Fruit fly (Drosophila melanogaster) whole organism, pupa: ENCODE results near the gene RhoGEF4.
A peak's percentile ranks its signal among the peaks of the same experiment; 100 is the strongest.

ENCODE experiments used
- CG10348 ChIP-seq: fragments of 200-800 bp; sonication (Bioruptor generic); IDR thresholded peaks from 2 replicates; pipeline ENCODE4 v1.3.6; 2022; ENCODE audit warnings: missing biosample characterization, missing genetic modification characterization
- CG12605 ChIP-seq: fragments of 200-800 bp; sonication (Bioruptor generic); IDR thresholded peaks from 2 replicates; pipeline ENCODE4 v1.3.6; 2022; ENCODE audit warnings: missing biosample characterization, missing genetic modification characterization
- CG13204 ChIP-seq: fragments of 200-800 bp; sonication (Bioruptor generic); optimal IDR thresholded peaks from 2 replicates; lab custom pipeline; 2018; ENCODE audit warnings: missing biosample characterization, mild to moderate bottlenecking, missing genetic modification characterization, moderate library complexity
- CG14655 ChIP-seq: fragments of 200-800 bp; sonication (Bioruptor generic); optimal IDR thresholded peaks from 3 replicates; lab custom pipeline; 2017; ENCODE audit warnings: mild to moderate bottlenecking, missing biosample characterization, missing genetic modification reagents, missing genetic modification characterization
- CG15710 ChIP-seq: fragments of 200-800 bp; sonication (Bioruptor generic); optimal IDR thresholded peaks from 2 replicates; lab custom pipeline; 2018; ENCODE audit warnings: missing biosample characterization, mild to moderate bottlenecking, missing genetic modification characterization, moderate library complexity
- CG17806 ChIP-seq: fragments of 200-800 bp; sonication (Bioruptor generic); optimal IDR thresholded peaks from 2 replicates; lab custom pipeline; 2018; ENCODE audit warnings: missing biosample characterization, mild to moderate bottlenecking, missing genetic modification characterization, moderate library complexity
- CG32121 ChIP-seq: fragments of 200-800 bp; sonication (Bioruptor generic); IDR thresholded peaks from 2 replicates; pipeline ENCODE4 v1.3.6; 2022; ENCODE audit warnings: missing biosample characterization, missing genetic modification characterization
- CG34367 ChIP-seq: fragments of 200-800 bp; sonication (Bioruptor generic); optimal IDR thresholded peaks from 2 replicates; lab custom pipeline; 2018; ENCODE audit warnings: missing biosample characterization, mild to moderate bottlenecking, missing genetic modification characterization
- CG4496 ChIP-seq: fragments of 200-800 bp; sonication (Bioruptor generic); IDR thresholded peaks from 3 replicates; pipeline ENCODE4 v1.3.6; 2022; ENCODE audit warnings: missing biosample characterization, missing genetic modification characterization
- CG8159 ChIP-seq: fragments of 200-800 bp; sonication (Bioruptor generic); optimal IDR thresholded peaks from 3 replicates; lab custom pipeline; 2018; ENCODE audit warnings: missing biosample characterization, mild to moderate bottlenecking, missing genetic modification characterization, moderate library complexity
- CG8301 ChIP-seq: fragments of 200-800 bp; sonication (Bioruptor generic); optimal IDR thresholded peaks from 2 replicates; lab custom pipeline; 2018; ENCODE audit warnings: missing biosample characterization, mild to moderate bottlenecking, missing genetic modification characterization
- CG9948 ChIP-seq: fragments of 200-800 bp; sonication (Bioruptor generic); optimal IDR thresholded peaks from 2 replicates; lab custom pipeline; 2018; ENCODE audit warnings: missing biosample characterization, mild to moderate bottlenecking, missing genetic modification characterization, moderate library complexity
- D1 ChIP-seq: fragments of 200-800 bp; sonication (Bioruptor generic); optimal IDR thresholded peaks from 2 replicates; lab custom pipeline; 2018; ENCODE audit warnings: missing biosample characterization, mild to moderate bottlenecking, missing genetic modification characterization, moderate library complexity
- EcR ChIP-seq: fragments of 200-800 bp; sonication (Bioruptor generic); optimal IDR thresholded peaks from 3 replicates; lab custom pipeline; 2019; ENCODE audit warnings: missing biosample characterization, missing genetic modification characterization, mild to moderate bottlenecking, moderate library complexity, missing genetic modification reagents
- Ets98B ChIP-seq: fragments of 200-800 bp; sonication (Bioruptor generic); IDR thresholded peaks from 2 replicates; pipeline ENCODE4 v1.3.6; 2022; ENCODE audit warnings: missing biosample characterization, missing genetic modification characterization
- Pif1A ChIP-seq: fragments of 200-800 bp; sonication (Bioruptor generic); optimal IDR thresholded peaks from 3 replicates; lab custom pipeline; 2016; ENCODE audit warnings: missing biosample characterization, missing genetic modification characterization
- Pif1B ChIP-seq: fragments of 200-800 bp; sonication (Bioruptor generic); optimal IDR thresholded peaks from 3 replicates; lab custom pipeline; 2016; ENCODE audit warnings: missing biosample characterization, missing genetic modification characterization
- Snoo ChIP-seq: fragments of 200-800 bp; sonication (Bioruptor generic); optimal IDR thresholded peaks from 3 replicates; lab custom pipeline; 2017; ENCODE audit warnings: missing biosample characterization, mild to moderate bottlenecking, missing genetic modification characterization, inconsistent platforms
- fd96Ca ChIP-seq: fragments of 200-800 bp; sonication (Bioruptor generic); IDR thresholded peaks from 3 replicates; pipeline ENCODE4 v1.3.6; 2022; ENCODE audit warnings: missing biosample characterization, missing genetic modification characterization
- gl ChIP-seq: fragments of 200-800 bp; sonication (Bioruptor generic); optimal IDR thresholded peaks from 2 replicates; lab custom pipeline; 2018; ENCODE audit warnings: missing biosample characterization, mild to moderate bottlenecking, missing genetic modification characterization
- rn ChIP-seq: fragments of 200-800 bp; sonication (Bioruptor generic); IDR thresholded peaks from 2 replicates; pipeline ENCODE4 v1.3.6; 2022; ENCODE audit warnings: missing biosample characterization, missing genetic modification characterization

The RhoGEF4 gene

DNA sequence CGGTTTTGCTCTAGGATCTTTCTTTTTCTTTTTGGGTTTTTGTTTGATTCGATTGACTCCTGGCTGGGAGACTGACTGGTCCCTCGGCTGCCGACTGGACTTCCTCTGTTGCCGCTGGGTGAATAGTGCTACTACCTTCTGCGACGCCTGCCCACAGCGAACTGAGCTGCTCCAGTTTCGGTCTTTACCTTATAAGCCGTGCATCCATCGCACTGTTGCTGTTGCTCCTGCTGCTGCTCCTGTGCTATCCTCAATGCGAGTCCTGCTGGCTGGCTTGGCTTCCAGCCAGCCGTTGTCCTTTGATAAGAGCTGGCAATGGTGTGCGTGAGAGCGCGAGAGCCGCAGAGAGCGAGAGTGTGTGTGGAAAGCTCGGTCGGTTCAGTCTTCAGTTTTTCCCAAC lies 10.5 kb downstream of the RhoGEF4 start, which contains the start of gene unc-13-4A:
TSS of gene unc-13-4A (minus strand) at position 143 of the 400 bp plus-strand sequence.
- TF ChIP-seq CG14655 (GFP tag; lab: Kevin White, UChicago) (no peak), CG17806 (no peak), CG15710 (tag; lab: Kevin White, UChicago) (no peak), gl (tag; lab: Kevin White, UChicago) (no peak), Ets98B (no peak), CG12605 (no peak), Pif1A (no peak), CG13204 (no peak), CG32121 (GFP tag; lab: Robert Waterston, UW) (no peak), CG10348 (no peak), CG8301 (tag; lab: Kevin White, UChicago) (no peak), rn (no peak), CG9948 (tag; lab: Kevin White, UChicago) (no peak), CG4496 (GFP tag; lab: Robert Waterston, UW) (no peak), CG34367 (no peak), D1 (no peak), Pif1B (GFP tag; lab: Kevin White, UChicago) (no peak), CG8159 (tag; lab: Kevin White, UChicago) (no peak), Snoo (no peak)

DNA sequence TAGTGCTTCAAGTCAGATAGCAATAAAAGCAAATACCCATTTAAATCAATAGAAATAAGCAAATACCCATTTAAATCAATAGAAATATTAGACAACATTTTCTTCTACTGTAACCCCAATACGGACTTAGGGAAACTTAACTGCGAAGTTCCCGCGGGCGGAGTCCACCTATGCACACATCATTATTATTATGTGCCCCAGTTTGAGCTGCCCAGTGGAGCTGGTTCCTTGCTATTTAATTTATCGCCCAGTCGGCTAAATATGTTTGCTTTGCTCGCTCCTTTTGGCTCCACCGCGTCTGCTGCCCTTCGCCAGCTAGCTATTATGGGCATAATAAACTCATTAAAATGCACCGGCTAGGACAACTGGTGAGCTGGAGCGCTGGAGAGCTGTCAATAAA lies 22.6 kb downstream of the RhoGEF4 start:
- TF ChIP-seq CG12605 (no peak), CG14655 (GFP tag; lab: Kevin White, UChicago) (no peak), CG32121 (GFP tag; lab: Robert Waterston, UW) (no peak), rn (no peak), CG8159 (tag; lab: Kevin White, UChicago) (no peak), CG17806 (no peak), CG4496 (GFP tag; lab: Robert Waterston, UW) (no peak), gl (tag; lab: Kevin White, UChicago) (no peak), Pif1B (GFP tag; lab: Kevin White, UChicago) (no peak), fd96Ca (GFP tag; lab: Robert Waterston, UW) (no peak)

DNA sequence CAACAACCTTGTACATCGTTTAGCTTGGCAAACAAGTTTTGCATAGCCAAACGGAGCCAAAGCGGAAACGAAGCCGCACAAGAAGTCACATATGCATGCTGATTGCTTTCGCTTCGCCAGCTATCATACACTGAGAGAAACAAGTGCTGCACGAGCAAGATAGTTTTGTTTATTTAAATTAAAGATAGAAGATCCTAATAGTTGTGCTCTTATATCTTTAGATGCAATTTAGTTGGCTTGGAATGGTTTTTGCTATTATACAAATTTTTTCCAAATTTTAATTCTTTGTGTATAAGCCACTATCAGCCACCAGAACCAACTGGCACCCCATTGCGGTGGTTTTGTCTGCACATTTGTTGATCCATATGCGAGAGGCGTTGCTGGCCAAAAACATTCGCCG lies 39.7 kb downstream of the RhoGEF4 start:
- TF ChIP-seq fd96Ca (GFP tag; lab: Robert Waterston, UW), result 0 out of 3 replicates have a peak, but pooled peaks have one; percentile 8
- TF ChIP-seq rn, result no peak
- no peak for TF ChIP-seq CG17806
- TF ChIP-seq CG14655 (GFP tag; lab: Kevin White, UChicago), result peak; percentile 45
- no peak for TF ChIP-seq CG9948 (tag; lab: Kevin White, UChicago)
- TF ChIP-seq Pif1B (GFP tag; lab: Kevin White, UChicago), result no peak
- peak; percentile 16 for TF ChIP-seq Pif1A
- no peak for TF ChIP-seq EcR (GFP tag; lab: Kevin White, UChicago)
